Fruit fly (Drosophila melanogaster) whole organism, adult: ENCODE measurements around the gene CG34309.

Experiments
- CG11617 ChIP-seq: fragments of 200-800 bp; sonication (Bioruptor generic); optimal IDR thresholded peaks from 2 replicates; lab custom pipeline; 2017; ENCODE audit warnings: mild to moderate bottlenecking, missing biosample characterization, missing genetic modification reagents, missing genetic modification characterization
- CG12768 ChIP-seq: fragments of 200-800 bp; sonication (Bioruptor generic); optimal IDR thresholded peaks from 2 replicates; lab custom pipeline; 2017; ENCODE audit warnings: missing biosample characterization, missing genetic modification characterization, mild to moderate bottlenecking, moderate library complexity, missing genetic modification reagents
- CG1620 ChIP-seq: fragments of 200-800 bp; sonication (Bioruptor generic); optimal IDR thresholded peaks from 2 replicates; lab custom pipeline; 2016; ENCODE audit warnings: missing biosample characterization, missing genetic modification characterization
- CG33017 ChIP-seq: fragments of 200-800 bp; sonication (Bioruptor generic); optimal IDR thresholded peaks from 2 replicates; lab custom pipeline; 2018; ENCODE audit warnings: missing biosample characterization, mild to moderate bottlenecking, missing genetic modification characterization, moderate library complexity
- CG5204 ChIP-seq: fragments of 200-800 bp; sonication (Bioruptor generic); optimal IDR thresholded peaks from 2 replicates; lab custom pipeline; 2016; ENCODE audit warnings: missing biosample characterization, missing genetic modification characterization
- CG7101 ChIP-seq: fragments of 200-800 bp; sonication (Bioruptor generic); optimal IDR thresholded peaks from 2 replicates; lab custom pipeline; 2018; ENCODE audit warnings: missing biosample characterization, mild to moderate bottlenecking, missing genetic modification characterization, moderate library complexity
- Mnt ChIP-seq: fragments of 200-800 bp; sonication (Bioruptor generic); optimal IDR thresholded peaks from 2 replicates; lab custom pipeline; 2016; ENCODE audit warnings: missing biosample characterization, mild to moderate bottlenecking, missing genetic modification characterization
- bab1 ChIP-seq: fragments of 200-800 bp; sonication (Bioruptor generic); optimal IDR thresholded peaks from 3 replicates; lab custom pipeline; 2019; ENCODE audit warnings: missing biosample characterization, mild to moderate bottlenecking, missing genetic modification characterization, moderate library complexity
- tj ChIP-seq: fragments of 200-800 bp; sonication (Bioruptor generic); optimal IDR thresholded peaks from 3 replicates; lab custom pipeline; 2017; ENCODE audit warnings: missing biosample characterization, mild to moderate bottlenecking, missing genetic modification characterization, moderate library complexity
- toe ChIP-seq: fragments of 200-800 bp; sonication (Bioruptor generic); optimal IDR thresholded peaks from 2 replicates; lab custom pipeline; 2016; ENCODE audit warnings: missing biosample characterization, missing genetic modification characterization

dm6 chr3R:13334007-13334406 is 38.4 kb upstream of the CG34309 start, which contains the start of gene PK2-R2:
- TF ChIP-seq CG1620 (GFP tag; lab: Kevin White, UChicago): no peak
- no peak for TF ChIP-seq CG11617 (GFP tag; lab: Kevin White, UChicago)
- no peak for TF ChIP-seq CG12768
- no peak for TF ChIP-seq tj (GFP tag; lab: Kevin White, UChicago)
- no peak for TF ChIP-seq CG7101
- no peak for TF ChIP-seq CG33017
- no peak for TF ChIP-seq CG5204 (GFP tag; lab: Kevin White, UChicago)
- no peak for TF ChIP-seq bab1 (GFP tag; lab: Kevin White, UChicago)
- no peak for TF ChIP-seq toe (GFP tag; lab: Kevin White, UChicago)
- no peak for TF ChIP-seq Mnt (GFP tag; lab: Kevin White, UChicago)
